Fruit fly (Drosophila melanogaster): ENCODE results near the gene CG13737.

CG13737 gene

DNA sequence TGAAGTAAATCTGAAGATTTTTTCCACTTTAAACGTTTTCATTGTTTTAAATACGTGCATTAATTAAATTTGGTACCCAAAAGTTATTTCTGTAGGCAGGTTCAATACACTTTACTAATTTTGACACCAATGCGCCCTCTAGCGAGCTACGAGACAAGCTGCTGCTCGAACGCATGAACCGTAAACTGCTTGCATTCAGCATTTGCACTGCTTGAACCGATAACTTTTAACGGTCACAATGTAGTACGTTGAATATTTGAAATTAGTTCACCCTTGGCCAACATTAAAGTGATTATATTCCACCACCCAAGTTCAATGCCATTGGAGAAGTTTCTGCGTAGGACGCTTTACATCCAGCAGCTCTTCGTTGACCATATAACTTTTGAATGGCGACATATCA lies 33.5 kb upstream of the CG13737 start (continued):
- TF ChIP-seq psq (GFP tag; optimal IDR thresholded peaks at IDR 0.05) (no peak), CG10274 (GFP tag; optimal IDR thresholded peaks at IDR 0.05) (no peak), CG10366 (GFP tag; IDR thresholded peaks at IDR 0.05) (no peak), CG8388 (GFP tag; optimal IDR thresholded peaks at IDR 0.05) (no peak), Jarid2 (GFP tag; optimal IDR thresholded peaks at IDR 0.05) (no peak), MESR4 (GFP tag; optimal IDR thresholded peaks at IDR 0.05) (no peak), lab (GFP tag; optimal IDR thresholded peaks at IDR 0.05) (no peak), ind (GFP tag; optimal IDR thresholded peaks at IDR 0.05) (peak; percentile 26), CG14710 (tag; optimal IDR thresholded peaks at IDR 0.05) (no peak), az2 (GFP tag; optimal IDR thresholded peaks at IDR 0.05) (no peak), lmd (GFP tag; IDR thresholded peaks at IDR 0.05) (peak; percentile 50; the same call in 1 of the 2 replicates), B-H2 (GFP tag; optimal IDR thresholded peaks at IDR 0.05) (no peak), CG1024 (GFP tag; IDR thresholded peaks at IDR 0.05) (0 out of 2 replicates have a peak, but pooled peaks have one; percentile 15), wek (GFP tag; optimal IDR thresholded peaks at IDR 0.05) (no peak), Camta (GFP tag; optimal IDR thresholded peaks at IDR 0.05) (no peak), Vsx1 (GFP tag; optimal IDR thresholded peaks at IDR 0.05) (no peak), NC2β (GFP tag; optimal IDR thresholded peaks at IDR 0.05) (no peak), gcm (GFP tag; optimal IDR thresholded peaks at IDR 0.05) (no peak), lola (GFP tag; optimal IDR thresholded peaks at IDR 0.05) (no peak), en (GFP tag; optimal IDR thresholded peaks at IDR 0.05) (no peak), fd102C (GFP tag; optimal IDR thresholded peaks at IDR 0.05) (no peak), CG3163 (GFP tag; optimal IDR thresholded peaks at IDR 0.05) (peak; percentile 30), CG12071 (GFP tag; optimal IDR thresholded peaks at IDR 0.05) (no peak), Six4 (GFP tag; optimal IDR thresholded peaks at IDR 0.05) (no peak), Bgb (GFP tag; IDR thresholded peaks at IDR 0.05; ENCODE audit: partially characterized antibody) (peak; percentile 67), CG31365 (tag; optimal IDR thresholded peaks at IDR 0.05) (peak; percentile 98), Bdp1 (GFP tag; optimal IDR thresholded peaks at IDR 0.05) (no peak), Nf-YC (tag; optimal IDR thresholded peaks at IDR 0.05) (no peak), CG4328 (GFP tag; optimal IDR thresholded peaks at IDR 0.05) (no peak), ara (GFP tag; IDR thresholded peaks at IDR 0.05) (no peak), CG9727 (GFP tag; optimal IDR thresholded peaks at IDR 0.05) (no peak), CG7987 (GFP tag; optimal IDR thresholded peaks at IDR 0.05) (no peak), Antp (GFP tag; optimal IDR thresholded peaks at IDR 0.05) (peak; percentile 16), CG12942 (GFP tag; optimal IDR thresholded peaks at IDR 0.05) (no peak), Side (GFP tag; optimal IDR thresholded peaks at IDR 0.05) (no peak), Lim3 (GFP tag; IDR thresholded peaks at IDR 0.05) (no peak), gfzf (GFP tag; optimal IDR thresholded peaks at IDR 0.05) (no peak), fd96Cb (tag; optimal IDR thresholded peaks at IDR 0.05) (no peak), sens-2 (GFP tag; IDR thresholded peaks at IDR 0.05) (no peak), CG1647 (GFP tag; optimal IDR thresholded peaks at IDR 0.05) (no peak), sisA (GFP tag; IDR thresholded peaks at IDR 0.05) (no peak), Hr51 (GFP tag; optimal IDR thresholded peaks at IDR 0.05) (no peak), BtbVII (GFP tag; optimal IDR thresholded peaks at IDR 0.05) (no peak), sob (GFP tag; IDR thresholded peaks at IDR 0.05) (no peak; the same call in 1 of the 2 replicates), CG2712 (tag; optimal IDR thresholded peaks at IDR 0.05) (no peak), Mrtf (GFP tag; IDR thresholded peaks at IDR 0.05) (peak; percentile 70; the same call in 2 of the 3 replicates), HLHmδ (GFP tag; optimal IDR thresholded peaks at IDR 0.05) (no peak), Fer1 (GFP tag; optimal IDR thresholded peaks at IDR 0.05) (no peak), CG16813 (GFP tag; IDR thresholded peaks at IDR 0.05; ENCODE audit: partially characterized antibody) (peak; percentile 52; the same call in 2 of the 3 replicates), unpg (GFP tag; optimal IDR thresholded peaks at IDR 0.05) (no peak), bab2 (GFP tag; optimal IDR thresholded peaks at IDR 0.05) (peak; percentile 17)
